Worm (Caenorhabditis elegans) whole organism, L1 larva: Measurements from ENCODE around the gene mfsd-12.

Experiments
- C04F5.9 ChIP-seq: sonication (generic microtip); optimal IDR thresholded peaks from 2 replicates; lab custom pipeline; 2016; ENCODE audit warnings: missing genetic modification characterization, missing compliant biosample characterization
- C16A3.4 ChIP-seq: fragments of 150-350 bp; optimal IDR thresholded peaks from 2 replicates; lab custom pipeline; 2014; ENCODE audit warnings: missing biosample characterization, missing genetic modification characterization
- C34B4.2 ChIP-seq: sonication (generic microtip); optimal IDR thresholded peaks from 2 replicates; lab custom pipeline; 2017; ENCODE audit warnings: mild to moderate bottlenecking, missing genetic modification characterization, missing compliant biosample characterization
- F16B12.6 ChIP-seq: fragments of 150-350 bp; optimal IDR thresholded peaks from 2 replicates; lab custom pipeline; 2014; ENCODE audit warnings: missing biosample characterization, missing genetic modification characterization
- Y116A8C.19 ChIP-seq: sonication (generic microtip); optimal IDR thresholded peaks from 2 replicates; lab custom pipeline; 2016; ENCODE audit warnings: missing compliant biosample characterization, missing genetic modification characterization, borderline replicate concordance
- aha-1 ChIP-seq: fragments of 150-350 bp; optimal IDR thresholded peaks from 2 replicates; lab custom pipeline; 2014; ENCODE audit warnings: missing biosample characterization, missing genetic modification characterization
- aly-2 ChIP-seq: fragments of 150-350 bp; optimal IDR thresholded peaks from 2 replicates; lab custom pipeline; 2014; ENCODE audit warnings: missing biosample characterization, missing genetic modification characterization
- ama-1 ChIP-seq: fragments of 150-350 bp; optimal IDR thresholded peaks from 2 replicates; lab custom pipeline; 2014
- blmp-1 ChIP-seq: fragments of 150-350 bp; optimal IDR thresholded peaks from 2 replicates; lab custom pipeline; 2014; ENCODE audit warnings: missing biosample characterization, missing genetic modification characterization
- ceh-63 ChIP-seq: fragments of 200-800 bp; sonication (Bioruptor generic); optimal IDR thresholded peaks from 2 replicates; lab custom pipeline; 2018; ENCODE audit warnings: mild to moderate bottlenecking, missing genetic modification characterization, missing compliant biosample characterization
- ceh-8 ChIP-seq: fragments of 200-800 bp; sonication (Bioruptor generic); optimal IDR thresholded peaks from 2 replicates; lab custom pipeline; 2018; ENCODE audit warnings: mild to moderate bottlenecking, missing genetic modification characterization, moderate library complexity, missing compliant biosample characterization
- ceh-82 ChIP-seq, 3 experiments: fragments of 150-350 bp in 1 of 3; sonication (generic microtip) in 2 of 3; optimal IDR thresholded peaks; 2 replicates each; lab custom pipeline; 2014 to 2017; ENCODE audit warnings: missing biosample characterization in 3 of 3, missing genetic modification characterization in 3 of 3
- ceh-90 ChIP-seq: sonication (generic microtip); optimal IDR thresholded peaks from 2 replicates; lab custom pipeline; 2016; ENCODE audit warnings: missing genetic modification characterization, missing compliant biosample characterization
- ces-1 ChIP-seq: fragments of 150-350 bp; optimal IDR thresholded peaks from 2 replicates; lab custom pipeline; 2014; ENCODE audit warnings: missing biosample characterization, missing genetic modification reagents, missing genetic modification characterization
- dpl-1 ChIP-seq, 3 experiments: fragments of 150-350 bp in 2 of 3; sonication (generic microtip) in 1 of 3; optimal IDR thresholded peaks; 2 replicates each; lab custom pipeline; 2014 to 2017; ENCODE audit warnings: missing biosample characterization in 3 of 3, missing genetic modification characterization in 3 of 3, missing genetic modification reagents in 3 of 3
- dsc-1 ChIP-seq: sonication (generic microtip); optimal IDR thresholded peaks from 2 replicates; lab custom pipeline; 2016; ENCODE audit warnings: mild to moderate bottlenecking, missing genetic modification characterization, missing compliant biosample characterization
- efl-1 ChIP-seq, 4 experiments: fragments of 150-350 bp; optimal IDR thresholded peaks in 3 of 4; peaks in 1 of 4; 1 replicate in 1 of 4; 2 replicates in 3 of 4; lab custom pipeline; 2014; ENCODE audit warnings: missing biosample characterization in 2 of 4, missing genetic modification characterization in 2 of 4, missing genetic modification reagents in 2 of 4
- egl-13 ChIP-seq: sonication (generic microtip); optimal IDR thresholded peaks from 2 replicates; lab custom pipeline; 2016; ENCODE audit warnings: missing genotype, missing genetic modification reagents, missing genetic modification characterization, missing compliant biosample characterization
- elt-2 ChIP-seq: sonication (generic microtip); optimal IDR thresholded peaks from 2 replicates; lab custom pipeline; 2016; ENCODE audit warnings: missing genetic modification characterization, mild to moderate bottlenecking, inconsistent platforms, missing compliant biosample characterization, missing genetic modification reagents
- ets-5 ChIP-seq: fragments of 200-800 bp; sonication (Bioruptor generic); IDR thresholded peaks from 2 replicates; pipeline ENCODE4 v1.3.6; 2022; ENCODE audit warnings: missing genetic modification characterization, missing compliant biosample characterization
- fos-1 ChIP-seq: fragments of 150-350 bp; optimal IDR thresholded peaks from 2 replicates; lab custom pipeline; 2014; ENCODE audit warnings: missing biosample characterization, missing genetic modification characterization
- hlh-17 ChIP-seq: fragments of 200-800 bp; sonication (Bioruptor generic); optimal IDR thresholded peaks from 2 replicates; lab custom pipeline; 2018; ENCODE audit warnings: missing genetic modification characterization, mild to moderate bottlenecking, missing compliant biosample characterization, moderate library complexity, borderline replicate concordance
- hlh-4 ChIP-seq: sonication (generic microtip); optimal IDR thresholded peaks from 2 replicates; lab custom pipeline; 2016; ENCODE audit warnings: mild to moderate bottlenecking, missing genetic modification characterization, missing compliant biosample characterization
- isw-1 ChIP-seq: fragments of 200-800 bp; sonication (Bioruptor generic); IDR thresholded peaks from 2 replicates; pipeline ENCODE4 v1.3.6; 2022; ENCODE audit warnings: missing genetic modification characterization, missing compliant biosample characterization
- jun-1 ChIP-seq: fragments of 150-350 bp; optimal IDR thresholded peaks from 2 replicates; lab custom pipeline; 2014; ENCODE audit warnings: missing biosample characterization, missing genetic modification reagents, missing genetic modification characterization
- lin-14 ChIP-seq: fragments of 200-800 bp; sonication (Bioruptor generic); optimal IDR thresholded peaks from 2 replicates; lab custom pipeline; 2018; ENCODE audit warnings: mild to moderate bottlenecking, missing genetic modification characterization, moderate library complexity, missing compliant biosample characterization
- lin-15B ChIP-seq: fragments of 150-350 bp; sonication (generic microtip); optimal IDR thresholded peaks from 3 replicates; lab custom pipeline; 2014; ENCODE audit warnings: missing biosample characterization, missing genetic modification characterization
- lin-35 ChIP-seq, 2 experiments: fragments of 150-350 bp; optimal IDR thresholded peaks; 2 replicates each; lab custom pipeline; 2014; ENCODE audit warnings: missing biosample characterization in 2 of 2, missing genetic modification characterization in 2 of 2, missing genetic modification reagents in 2 of 2
- lir-3 ChIP-seq: sonication (generic microtip); optimal IDR thresholded peaks from 2 replicates; lab custom pipeline; 2016; ENCODE audit warnings: mild to moderate bottlenecking, missing genetic modification characterization, moderate library complexity, missing compliant biosample characterization; ENCODE audit not compliant: poor library complexity
- lsy-2 ChIP-seq, 2 experiments: fragments of 150-350 bp; optimal IDR thresholded peaks; 2 replicates each; lab custom pipeline; 2014; ENCODE audit warnings: missing biosample characterization in 2 of 2, missing genetic modification characterization in 2 of 2
- mdl-1 ChIP-seq, 2 experiments: fragments of 150-350 bp; optimal IDR thresholded peaks; 2 replicates each; lab custom pipeline; 2014 to 2017; ENCODE audit warnings: missing biosample characterization in 2 of 2, missing genetic modification characterization in 2 of 2, inconsistent platforms in 1 of 2
- nhr-11 ChIP-seq: fragments of 150-350 bp; optimal IDR thresholded peaks from 2 replicates; lab custom pipeline; 2014; ENCODE audit warnings: missing biosample characterization, missing genetic modification characterization
- nhr-19 ChIP-seq: fragments of 200-800 bp; sonication (Bioruptor generic); conservative IDR thresholded peaks from 2 replicates; pipeline ENCODE4 v1.3.6; 2022; ENCODE audit warnings: missing genetic modification characterization, missing compliant biosample characterization
- nhr-20 ChIP-seq: sonication (generic microtip); optimal IDR thresholded peaks from 2 replicates; lab custom pipeline; 2016; ENCODE audit warnings: mild to moderate bottlenecking, missing genetic modification characterization, missing compliant biosample characterization
- nhr-85 ChIP-seq: sonication (generic microtip); peaks from one replicate; lab custom pipeline; 2016; ENCODE audit warnings: missing genetic modification characterization, inconsistent platforms, missing compliant biosample characterization
- skn-1 ChIP-seq: fragments of 150-350 bp; optimal IDR thresholded peaks from 2 replicates; lab custom pipeline; 2014; ENCODE audit warnings: missing biosample characterization, missing genetic modification characterization
- snpc-4 ChIP-seq: fragments of 150-350 bp; optimal IDR thresholded peaks from 2 replicates; lab custom pipeline; 2014; ENCODE audit warnings: missing biosample characterization, missing genetic modification characterization
- swsn-7 ChIP-seq: sonication (generic microtip); optimal IDR thresholded peaks from 2 replicates; lab custom pipeline; 2016; ENCODE audit warnings: missing genetic modification characterization, missing compliant biosample characterization
- tbx-2 ChIP-seq: sonication (generic microtip); optimal IDR thresholded peaks from 2 replicates; lab custom pipeline; 2016; ENCODE audit warnings: missing genetic modification characterization, missing compliant biosample characterization
- unc-62 ChIP-seq: fragments of 150-350 bp; optimal IDR thresholded peaks from 2 replicates; lab custom pipeline; 2014; ENCODE audit warnings: missing biosample characterization, missing genetic modification reagents, missing genetic modification characterization
- unc-86 ChIP-seq: sonication (generic microtip); optimal IDR thresholded peaks from 2 replicates; lab custom pipeline; 2016; ENCODE audit warnings: missing genetic modification characterization, missing compliant biosample characterization
- unc-98 ChIP-seq: fragments of 200-800 bp; sonication (Bioruptor generic); IDR thresholded peaks from 2 replicates; pipeline ENCODE4 v1.3.6; 2022; ENCODE audit warnings: missing genetic modification characterization, missing compliant biosample characterization
- vab-15 ChIP-seq: sonication (generic microtip); optimal IDR thresholded peaks from 2 replicates; lab custom pipeline; 2017; ENCODE audit warnings: missing genotype, mild to moderate bottlenecking, missing genetic modification characterization, missing compliant biosample characterization
- xbp-1 ChIP-seq: sonication (generic microtip); optimal IDR thresholded peaks from 2 replicates; lab custom pipeline; 2016; ENCODE audit warnings: missing genetic modification characterization, missing compliant biosample characterization
- zip-4 ChIP-seq: fragments of 200-800 bp; sonication (Bioruptor generic); optimal IDR thresholded peaks from 2 replicates; lab custom pipeline; 2018; ENCODE audit warnings: mild to moderate bottlenecking, missing genetic modification characterization, moderate library complexity, missing compliant biosample characterization
- ztf-4 ChIP-seq: fragments of 150-350 bp; optimal IDR thresholded peaks from 2 replicates; lab custom pipeline; 2014; ENCODE audit warnings: missing biosample characterization, missing genetic modification characterization

Gene mfsd-12

ce11 chrX:4667788-4668187 is at the start of gene mfsd-12:
mfsd-12 (plus strand) TSS chrX:4668088.
- no peak for TF ChIP-seq efl-1 (optimal IDR thresholded peaks at IDR 0.05; lab: Kevin White, UChicago)
- peak in 1 of 2 experiments; percentile 42 for TF ChIP-seq efl-1 (GFP tag; optimal IDR thresholded peaks at IDR 0.05 in 1 of 2; lab: Kevin White, UChicago)
- no peak for TF ChIP-seq ceh-90 (tag; lab: Kevin White, UChicago)
- peak; percentile 22 for TF ChIP-seq skn-1 (tag; lab: Kevin White, UChicago)
- TF ChIP-seq blmp-1 (tag; lab: Kevin White, UChicago), result peak; percentile 2
- TF ChIP-seq, all 84 proteins: peak for 3

- TF ChIP-seq blmp-1 (tag; lab: Kevin White, UChicago), result peak; percentile 33
- no peak for TF ChIP-seq ceh-8 (GFP tag; lab: Kevin White, UChicago)
- peak; percentile 16 for TF ChIP-seq C16A3.4 (tag; lab: Kevin White, UChicago)
- peak; percentile 37 to 76 for TF ChIP-seq lin-35 (GFP tag; optimal IDR thresholded peaks at IDR 0.05; lab: Kevin White, UChicago)
- no peak for TF ChIP-seq C34B4.2
- TF ChIP-seq skn-1 (tag; lab: Kevin White, UChicago), result peak; percentile 61
- peak; percentile 48 to 67 (median 63) for TF ChIP-seq dpl-1 (GFP tag; optimal IDR thresholded peaks at IDR 0.05; lab: Kevin White, UChicago)
- TF ChIP-seq zip-4 (GFP tag; lab: Kevin White, UChicago), result peak; percentile 28
- TF ChIP-seq lsy-2 (tag; optimal IDR thresholded peaks at IDR 0.05; lab: Kevin White, UChicago), result peak; percentile 12 to 58
- TF ChIP-seq efl-1 (optimal IDR thresholded peaks at IDR 0.05; lab: Kevin White, UChicago), result peak; percentile 19 to 44
- TF ChIP-seq efl-1 (GFP tag; optimal IDR thresholded peaks at IDR 0.05 in 1 of 2; lab: Kevin White, UChicago), result peak; percentile 5 to 24
- TF ChIP-seq mdl-1 (tag; optimal IDR thresholded peaks at IDR 0.05; lab: Kevin White, UChicago), result peak in 1 of 2 experiments; percentile 10
- TF ChIP-seq, all 84 proteins: peak for 9
These were observed 48.3 kb upstream of the mfsd-12 start, which contains the start of gene pqn-65 for ce11 chrX:4619582-4619981. pqn-65 (minus strand) TSS chrX:4619635.

- TF ChIP-seq skn-1 (tag; lab: Kevin White, UChicago) (no peak), F16B12.6 (tag; lab: Kevin White, UChicago) (no peak), nhr-20 (tag; lab: Kevin White, UChicago) (no peak), lin-14 (GFP tag; lab: Kevin White, UChicago) (peak; percentile 71), ztf-4 (tag; lab: Kevin White, UChicago) (no peak), ces-1 (GFP tag; lab: Kevin White, UChicago) (no peak), C34B4.2 (no peak), xbp-1 (no peak), jun-1 (no peak), elt-2 (no peak), unc-98 (GFP tag; lab: Robert Waterston, UW) (no peak), nhr-19 (GFP tag; lab: Robert Waterston, UW) (no peak), ceh-8 (GFP tag; lab: Kevin White, UChicago) (no peak), unc-86 (tag; lab: Kevin White, UChicago) (peak; percentile 28), aha-1 (tag; lab: Kevin White, UChicago) (no peak), hlh-4 (tag; lab: Kevin White, UChicago) (no peak), lin-15B (tag; lab: Kevin White, UChicago) (no peak), vab-15 (tag; lab: Kevin White, UChicago) (no peak), Y116A8C.19 (tag; lab: Kevin White, UChicago) (no peak), snpc-4 (tag; lab: Kevin White, UChicago) (no peak), ama-1 (lab: Kevin White, UChicago) (no peak), hlh-17 (no peak), efl-1 (optimal IDR thresholded peaks at IDR 0.05; lab: Kevin White, UChicago) (no peak), efl-1 (GFP tag; optimal IDR thresholded peaks at IDR 0.05 in 1 of 2; lab: Kevin White, UChicago) (no peak), nhr-11 (tag; lab: Kevin White, UChicago) (no peak), swsn-7 (tag; lab: Kevin White, UChicago) (no peak), isw-1 (no peak), ceh-82 (tag; optimal IDR thresholded peaks at IDR 0.05; lab: Kevin White, UChicago) (peak in 1 of 3 experiments; percentile 13), aly-2 (no peak), nhr-85 (tag; lab: Kevin White, UChicago) (no peak), tbx-2 (tag; lab: Kevin White, UChicago) (no peak), dsc-1 (tag; lab: Kevin White, UChicago) (peak; percentile 38), ets-5 (GFP tag; lab: Robert Waterston, UW) (no peak), lin-35 (GFP tag; optimal IDR thresholded peaks at IDR 0.05; lab: Kevin White, UChicago) (no peak), C04F5.9 (tag; lab: Kevin White, UChicago) (no peak), dpl-1 (GFP tag; optimal IDR thresholded peaks at IDR 0.05; lab: Kevin White, UChicago) (no peak), ceh-63 (GFP tag; lab: Kevin White, UChicago) (peak; percentile 21), lir-3 (tag; lab: Kevin White, UChicago) (no peak), unc-62 (GFP tag; lab: Kevin White, UChicago) (no peak), fos-1 (tag; lab: Kevin White, UChicago) (no peak), egl-13 (peak; percentile 21)
These were observed 47.9 kb upstream of the mfsd-12 start for ce11 chrX:4620019-4620418.
